Worm (Caenorhabditis elegans) whole organism, L4/young adult: Measurements from ENCODE around the gene str-253.

ENCODE experiments used
- W03F9.2 ChIP-seq: fragments of 150-350 bp; optimal IDR thresholded peaks from 2 replicates; lab custom pipeline; 2014; ENCODE audit warnings: missing biosample characterization, missing genetic modification characterization
- him-1 ChIP-seq: sonication (generic microtip); optimal IDR thresholded peaks from 2 replicates; lab custom pipeline; 2016; ENCODE audit warnings: missing genotype, missing genetic modification reagents, missing genetic modification characterization, missing compliant biosample characterization

DNA sequence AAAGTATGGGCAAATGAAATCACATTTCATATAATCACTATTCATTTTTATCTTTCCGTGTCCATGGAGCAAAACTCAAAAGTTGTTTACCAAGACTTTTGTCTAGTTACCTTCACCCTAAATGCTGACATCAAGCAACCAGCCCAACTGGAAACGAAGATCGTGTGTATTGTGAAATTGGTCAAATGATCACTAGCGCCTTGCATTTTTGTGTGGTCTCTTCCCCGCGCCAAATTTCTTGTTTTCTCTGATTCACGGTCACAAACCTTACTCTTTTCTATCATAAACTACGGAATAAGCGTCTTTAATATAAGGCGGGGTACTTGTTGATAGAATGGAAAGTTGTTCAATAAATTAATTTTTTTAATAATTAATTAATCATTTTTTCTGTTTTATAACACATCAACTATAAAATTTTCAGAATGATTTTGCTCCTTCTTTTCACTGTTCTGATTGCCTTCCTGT is 4.2 kb downstream of the str-253 start, which contains the start of gene cyp-33C7:
- no peak for TF ChIP-seq him-1 (tag; lab: Kevin White, UChicago)
- TF ChIP-seq W03F9.2 (tag; lab: Kevin White, UChicago), result no peak
